Worm (Caenorhabditis elegans): ENCODE measurements around the gene F59F5.5.

DNA sequence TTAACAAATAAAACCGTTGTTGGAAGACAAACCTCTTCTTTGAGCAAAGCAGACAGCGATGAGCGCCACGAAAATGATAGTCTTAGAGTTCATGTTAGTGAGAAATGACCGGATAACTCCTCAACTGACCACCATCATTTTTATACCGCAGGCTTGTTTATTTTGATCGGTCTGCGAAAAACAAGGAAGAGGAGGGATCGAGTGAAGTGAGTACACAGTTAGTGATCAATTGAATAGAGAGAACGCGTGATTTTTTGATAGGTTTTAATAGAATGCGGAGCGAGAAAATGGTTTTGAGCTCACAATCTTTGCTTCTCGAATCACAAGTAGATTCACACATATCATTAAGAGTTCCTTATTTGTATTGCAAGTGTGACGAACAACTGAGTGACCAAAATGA, 24.5 kb upstream of the F59F5.5 start, which contains the start of gene F14F3.4:
- TF ChIP-seq Y95B8A.8 (GFP tag; IDR thresholded peaks at IDR 0.05) (no peak), B0261.1 (tag; optimal IDR thresholded peaks at IDR 0.05) (no peak), Y79H2A.3 (GFP tag; conservative IDR thresholded peaks at IDR 0.05) (no peak), bed-1 (GFP tag; IDR thresholded peaks at IDR 0.05) (no peak)

Data from whole organism, young adult.